Worm (Caenorhabditis elegans) whole organism, L1 larva: ENCODE measurements around the gene fbxa-137.
A peak's percentile ranks its signal among the peaks of the same experiment; 100 is the strongest.

Experiments used
- aha-1 ChIP-seq: fragments of 150-350 bp; optimal IDR thresholded peaks from 2 replicates; lab custom pipeline; 2014; ENCODE audit warnings: missing biosample characterization, missing genetic modification characterization
- dpl-1 ChIP-seq, 3 experiments: fragments of 150-350 bp in 2 of 3; sonication (generic microtip) in 1 of 3; optimal IDR thresholded peaks; 2 replicates each; lab custom pipeline; 2014 to 2017; ENCODE audit warnings: missing biosample characterization in 3 of 3, missing genetic modification characterization in 3 of 3, missing genetic modification reagents in 3 of 3
- fos-1 ChIP-seq: fragments of 150-350 bp; optimal IDR thresholded peaks from 2 replicates; lab custom pipeline; 2014; ENCODE audit warnings: missing biosample characterization, missing genetic modification characterization
- lin-13 ChIP-seq: fragments of 150-350 bp; optimal IDR thresholded peaks from 2 replicates; lab custom pipeline; 2014; ENCODE audit warnings: missing biosample characterization, missing genetic modification reagents, missing genetic modification characterization
- lin-39 ChIP-seq: fragments of 150-350 bp; optimal IDR thresholded peaks from 2 replicates; lab custom pipeline; 2014; ENCODE audit warnings: missing biosample characterization, missing genetic modification reagents, missing genetic modification characterization
- mep-1 ChIP-seq: fragments of 150-350 bp; optimal IDR thresholded peaks from 2 replicates; lab custom pipeline; 2014; ENCODE audit warnings: missing biosample characterization, missing genetic modification characterization
- nhr-237 ChIP-seq: fragments of 150-350 bp; optimal IDR thresholded peaks from 2 replicates; lab custom pipeline; 2014; ENCODE audit warnings: missing biosample characterization, missing genetic modification characterization
- skn-1 ChIP-seq: fragments of 150-350 bp; optimal IDR thresholded peaks from 2 replicates; lab custom pipeline; 2014; ENCODE audit warnings: missing biosample characterization, missing genetic modification characterization
- unc-130 ChIP-seq: fragments of 150-350 bp; optimal IDR thresholded peaks from 2 replicates; lab custom pipeline; 2017; ENCODE audit warnings: missing biosample characterization, missing genetic modification characterization, inconsistent platforms
- zag-1 ChIP-seq: fragments of 150-350 bp; optimal IDR thresholded peaks from 2 replicates; lab custom pipeline; 2014; ENCODE audit warnings: missing biosample characterization, missing genetic modification characterization

DNA sequence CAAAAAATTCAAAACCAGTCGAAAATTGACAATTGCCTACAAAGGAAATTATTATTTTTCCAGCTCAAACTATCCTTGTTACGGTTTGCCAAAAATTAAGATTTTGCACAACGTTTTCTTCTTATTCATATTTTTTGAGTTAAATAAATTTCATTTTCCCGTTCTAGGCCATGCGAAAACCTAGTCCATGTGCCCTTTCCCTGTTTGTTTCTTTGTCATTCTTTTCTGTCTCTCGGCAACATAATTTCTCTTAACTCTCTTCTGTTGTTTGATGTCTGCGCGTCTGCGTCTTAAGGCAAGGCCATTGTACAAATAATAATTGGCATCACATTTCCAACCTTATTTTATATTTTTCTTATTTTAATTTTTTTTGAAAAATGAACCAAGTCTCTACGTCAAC is 2.9 kb downstream of the fbxa-137 start, which contains the start of gene nhr-228:
- TF ChIP-seq dpl-1 (GFP tag; optimal IDR thresholded peaks at IDR 0.05; lab: Kevin White, UChicago) (peak in 2 of 3 experiments; percentile 9 to 56), fos-1 (no peak), aha-1 (tag; lab: Kevin White, UChicago) (no peak), skn-1 (peak; percentile 89), nhr-237 (tag; lab: Kevin White, UChicago) (no peak), mep-1 (tag; lab: Kevin White, UChicago) (peak; percentile 64), lin-39 (tag; lab: Kevin White, UChicago) (no peak), lin-13 (GFP tag; lab: Kevin White, UChicago) (no peak), unc-130 (tag; lab: Kevin White, UChicago) (peak; percentile 37), zag-1 (no peak)
